Worm (Caenorhabditis elegans) whole organism, early embryonic: ENCODE results near the gene igcm-4.
A peak's percentile ranks its signal among the peaks of the same experiment; 100 is the strongest.
"Not testable (repeated sequence)": the region's sequence is repeated elsewhere in the genome, so short reads cannot be mapped to it uniquely, and the experiment has no call there.

Experiments used
- B0310.2 ChIP-seq: sonication (generic microtip); optimal IDR thresholded peaks from 2 replicates; lab custom pipeline; 2016; ENCODE audit warnings: mild to moderate bottlenecking, missing genetic modification characterization, missing compliant biosample characterization
- F13C5.2 ChIP-seq: sonication (generic microtip); optimal IDR thresholded peaks from 2 replicates; lab custom pipeline; 2017; ENCODE audit warnings: mild to moderate bottlenecking, missing genetic modification characterization, inconsistent platforms, missing compliant biosample characterization
- aly-1 ChIP-seq: sonication (generic microtip); optimal IDR thresholded peaks from 2 replicates; lab custom pipeline; 2016; ENCODE audit warnings: missing genetic modification characterization, missing compliant biosample characterization
- ama-1 ChIP-seq: fragments of 150-350 bp; optimal IDR thresholded peaks from 2 replicates; lab custom pipeline; 2014
- ceh-13 ChIP-seq: fragments of 200-800 bp; sonication (Bioruptor generic); optimal IDR thresholded peaks from 2 replicates; lab custom pipeline; 2018; ENCODE audit warnings: mild to moderate bottlenecking, missing genetic modification characterization, missing compliant biosample characterization
- ceh-36 ChIP-seq: sonication (generic microtip); optimal IDR thresholded peaks from 2 replicates; lab custom pipeline; 2016; ENCODE audit warnings: missing genetic modification characterization, inconsistent platforms, missing compliant biosample characterization
- ets-7 ChIP-seq: sonication (generic microtip); optimal IDR thresholded peaks from 2 replicates; lab custom pipeline; 2016; ENCODE audit warnings: missing genotype, missing genetic modification characterization, missing compliant biosample characterization
- flt-1 ChIP-seq: fragments of 200-800 bp; sonication (Bioruptor generic); IDR thresholded peaks from 2 replicates; pipeline ENCODE4 v1.3.6; 2022; ENCODE audit warnings: missing genetic modification characterization, missing compliant biosample characterization
- hmbx-1 ChIP-seq: sonication (generic microtip); optimal IDR thresholded peaks from 2 replicates; lab custom pipeline; 2016; ENCODE audit warnings: mild to moderate bottlenecking, missing genetic modification characterization, missing compliant biosample characterization
- hmg-4 ChIP-seq: fragments of 200-800 bp; sonication (Bioruptor generic); optimal IDR thresholded peaks from 2 replicates; lab custom pipeline; 2018; ENCODE audit warnings: mild to moderate bottlenecking, missing genetic modification characterization, missing compliant biosample characterization
- hnd-1 ChIP-seq: sonication (generic microtip); optimal IDR thresholded peaks from 2 replicates; lab custom pipeline; 2016; ENCODE audit warnings: missing genetic modification characterization, missing compliant biosample characterization
- pes-1 ChIP-seq: fragments of 200-800 bp; sonication (Bioruptor generic); IDR thresholded peaks from 2 replicates; pipeline ENCODE4 v1.3.6; 2022; ENCODE audit warnings: missing genetic modification reagents, missing genetic modification characterization, missing compliant biosample characterization
- scrt-1 ChIP-seq: fragments of 200-800 bp; sonication (Bioruptor generic); IDR thresholded peaks from 2 replicates; pipeline ENCODE4 v1.3.6; 2022; ENCODE audit warnings: missing genetic modification characterization, missing compliant biosample characterization
- sea-1 ChIP-seq: fragments of 200-800 bp; sonication (Bioruptor generic); conservative IDR thresholded peaks from 2 replicates; pipeline ENCODE4 v1.3.6; 2022; ENCODE audit warnings: missing genetic modification characterization, missing compliant biosample characterization
- tbx-11 ChIP-seq: fragments of 200-800 bp; sonication (Bioruptor generic); IDR thresholded peaks from 2 replicates; pipeline ENCODE4 v1.3.6; 2022; ENCODE audit warnings: missing genetic modification characterization, missing compliant biosample characterization
- tbx-37 ChIP-seq: fragments of 200-800 bp; sonication (Bioruptor generic); conservative IDR thresholded peaks from 2 replicates; pipeline ENCODE4 v1.3.6; 2022; ENCODE audit warnings: missing genetic modification reagents, missing genetic modification characterization, missing compliant biosample characterization
- tra-4 ChIP-seq: sonication (generic microtip); optimal IDR thresholded peaks from 2 replicates; lab custom pipeline; 2017; ENCODE audit warnings: missing genetic modification characterization, missing compliant biosample characterization

igcm-4 gene

ce11 chrX:2040877-2041276, 5.3 kb downstream of the igcm-4 start:
- TF ChIP-seq hmg-4 (no peak), pes-1 (GFP tag; lab: Robert Waterston, UW) (peak; percentile 32; the same call in 1 of the 2 replicates), flt-1 (GFP tag; lab: Robert Waterston, UW) (no peak)

- TF ChIP-seq F13C5.2 = no peak
- no peak for TF ChIP-seq tra-4 (tag; lab: Kevin White, UChicago)
- no peak for TF ChIP-seq tbx-11 (GFP tag; lab: Robert Waterston, UW)
- no peak for TF ChIP-seq scrt-1
- no peak for TF ChIP-seq hnd-1 (tag; lab: Kevin White, UChicago)
- no peak for TF ChIP-seq ama-1 (lab: Kevin White, UChicago)
- no peak for TF ChIP-seq pes-1 (GFP tag; lab: Robert Waterston, UW)
- no peak for TF ChIP-seq tbx-37 (GFP tag; lab: Robert Waterston, UW)
- no peak for TF ChIP-seq ets-7 (tag; lab: Kevin White, UChicago)
- no peak for TF ChIP-seq B0310.2
- TF ChIP-seq ceh-36 = no peak
- no peak for TF ChIP-seq sea-1
- no peak for TF ChIP-seq hmbx-1
- no peak for TF ChIP-seq flt-1 (GFP tag; lab: Robert Waterston, UW)
- no peak for TF ChIP-seq aly-1 (tag; lab: Kevin White, UChicago)
These were observed 6.8 kb downstream of the igcm-4 start, which contains the start of gene smex-2 for ce11 chrX:2039358-2039757. Gene smex-2, minus strand, starts transcription at chrX:2039458.

- no peak for TF ChIP-seq ama-1 (lab: Kevin White, UChicago)
- no peak for TF ChIP-seq tra-4 (tag; lab: Kevin White, UChicago)
- TF ChIP-seq pes-1 (GFP tag; lab: Robert Waterston, UW) = no peak
- no peak for TF ChIP-seq ceh-36
- no peak for TF ChIP-seq hmbx-1
- TF ChIP-seq aly-1 (tag; lab: Kevin White, UChicago) = no peak
- TF ChIP-seq B0310.2 = no peak
- no peak for TF ChIP-seq tbx-11 (GFP tag; lab: Robert Waterston, UW)
- TF ChIP-seq F13C5.2 = no peak
- TF ChIP-seq tbx-37 (GFP tag; lab: Robert Waterston, UW) = no peak
- no peak for TF ChIP-seq sea-1
- TF ChIP-seq scrt-1 = no peak
- TF ChIP-seq flt-1 (GFP tag; lab: Robert Waterston, UW) = no peak
These were observed 11.0 kb downstream of the igcm-4 start, which contains the start of gene ergi-1 for ce11 chrX:2035172-2035571. Gene ergi-1, minus strand, starts transcription at chrX:2035272.

- TF ChIP-seq ets-7 (tag; lab: Kevin White, UChicago) (no peak), ceh-36 (no peak), B0310.2 (no peak), sea-1 (no peak), hmg-4 (no peak), scrt-1 (no peak), hnd-1 (tag; lab: Kevin White, UChicago) (no peak), aly-1 (tag; lab: Kevin White, UChicago) (no peak), tra-4 (tag; lab: Kevin White, UChicago) (no peak), tbx-37 (GFP tag; lab: Robert Waterston, UW) (no peak), flt-1 (GFP tag; lab: Robert Waterston, UW) (no peak), hmbx-1 (no peak), ama-1 (lab: Kevin White, UChicago) (no peak), pes-1 (GFP tag; lab: Robert Waterston, UW) (no peak), F13C5.2 (no peak), tbx-11 (GFP tag; lab: Robert Waterston, UW) (no peak), ceh-13 (GFP tag; lab: Kevin White, UChicago) (no peak)
These were observed 14.7 kb downstream of the igcm-4 start, which contains the start of gene Y102A11A.5 for ce11 chrX:2031414-2031813. Gene Y102A11A.5, minus strand, starts transcription at chrX:2031588.

- TF ChIP-seq scrt-1 (no peak), F13C5.2 (no peak), tbx-11 (GFP tag; lab: Robert Waterston, UW) (no peak), ets-7 (tag; lab: Kevin White, UChicago) (no peak), ceh-13 (GFP tag; lab: Kevin White, UChicago) (no peak), flt-1 (GFP tag; lab: Robert Waterston, UW) (no peak), ceh-36 (no peak), tra-4 (tag; lab: Kevin White, UChicago) (no peak)
These were observed 15.3 kb downstream of the igcm-4 start for ce11 chrX:2030871-2031270.

ce11 chrX:2026342-2026741, 19.8 kb downstream of the igcm-4 start, which contains the start of gene Y102A11A.2:
Gene Y102A11A.2, plus strand, starts transcription at chrX:2026642.
- not testable (repeated sequence) for TF ChIP-seq ceh-36; pes-1 (GFP tag; lab: Robert Waterston, UW); hmg-4

- no peak for TF ChIP-seq flt-1 (GFP tag; lab: Robert Waterston, UW)
- no peak for TF ChIP-seq hnd-1 (tag; lab: Kevin White, UChicago)
- no peak for TF ChIP-seq hmbx-1
- no peak for TF ChIP-seq pes-1 (GFP tag; lab: Robert Waterston, UW)
These were observed 24.6 kb downstream of the igcm-4 start for ce11 chrX:2021558-2021957.

- TF ChIP-seq ceh-13 (GFP tag; lab: Kevin White, UChicago) (no peak), ets-7 (tag; lab: Kevin White, UChicago) (no peak), sea-1 (no peak), F13C5.2 (no peak), ama-1 (lab: Kevin White, UChicago) (no peak), B0310.2 (no peak), aly-1 (tag; lab: Kevin White, UChicago) (no peak), tbx-37 (GFP tag; lab: Robert Waterston, UW) (no peak), tra-4 (tag; lab: Kevin White, UChicago) (no peak), ceh-36 (no peak), hnd-1 (tag; lab: Kevin White, UChicago) (no peak)
These were observed 27.3 kb downstream of the igcm-4 start, which contains the start of gene Y102A11A.3 for ce11 chrX:2018848-2019247. Gene Y102A11A.3, plus strand, starts transcription at chrX:2019148.
